Fruit fly (Drosophila melanogaster): Measurements from ENCODE around the gene kipf.

The kipf gene

dm6 chr3R:7894586-7894985 is 19.1 kb upstream of the kipf start (continued):
- TF ChIP-seq svp (GFP tag) = no peak
- TF ChIP-seq Ets21C (GFP tag; optimal IDR thresholded peaks at IDR 0.05) = no peak
- peak; percentile 79 for TF ChIP-seq Eip78C (GFP tag)
- TF ChIP-seq spab (GFP tag; optimal IDR thresholded peaks at IDR 0.05) = no peak
- TF ChIP-seq CG9139 (GFP tag; optimal IDR thresholded peaks at IDR 0.05) = no peak
- peak; percentile 52 for TF ChIP-seq CG32006 (GFP tag; optimal IDR thresholded peaks at IDR 0.05)
- no peak for TF ChIP-seq CG10669 (GFP tag; optimal IDR thresholded peaks at IDR 0.05)
- TF ChIP-seq CG15336 (GFP tag; IDR thresholded peaks at IDR 0.05) = no peak
- TF ChIP-seq CG3919 (GFP tag; optimal IDR thresholded peaks at IDR 0.05) = no peak
- TF ChIP-seq CG31627 (GFP tag; optimal IDR thresholded peaks at IDR 0.05) = no peak
- TF ChIP-seq eg (GFP tag; IDR thresholded peaks at IDR 0.05) = no peak; the same call in 1 of the 3 replicates
- TF ChIP-seq dac (GFP tag; optimal IDR thresholded peaks at IDR 0.05) = no peak
- TF ChIP-seq dsx (GFP tag; optimal IDR thresholded peaks at IDR 0.05; ENCODE audit: poor library complexity, severe bottlenecking) = no peak
- TF ChIP-seq CG11294 (GFP tag; IDR thresholded peaks at IDR 0.05) = no peak
- no peak for TF ChIP-seq CG8119 (GFP tag; IDR thresholded peaks at IDR 0.05)
- TF ChIP-seq Hr39 (GFP tag; optimal IDR thresholded peaks at IDR 0.05) = no peak
- TF ChIP-seq CG6163 (GFP tag; IDR thresholded peaks at IDR 0.05) = no peak
- TF ChIP-seq CG6792 (GFP tag; optimal IDR thresholded peaks at IDR 0.05) = no peak
- TF ChIP-seq Smox (GFP tag; optimal IDR thresholded peaks at IDR 0.05) = no peak
- TF ChIP-seq vri (GFP tag; optimal IDR thresholded peaks at IDR 0.05) = no peak
- no peak for TF ChIP-seq Blimp-1 (GFP tag; optimal IDR thresholded peaks at IDR 0.05)
- TF ChIP-seq Sox14 (GFP tag; optimal IDR thresholded peaks at IDR 0.05) = no peak
- TF ChIP-seq CG8632 (GFP tag; optimal IDR thresholded peaks at IDR 0.05) = no peak
- TF ChIP-seq pdm3 (GFP tag; optimal IDR thresholded peaks at IDR 0.05) = peak; percentile 13
- peak; percentile 22 for TF ChIP-seq CG4318 (GFP tag; optimal IDR thresholded peaks at IDR 0.05)
- TF ChIP-seq CG11762 (GFP tag; optimal IDR thresholded peaks at IDR 0.05; ENCODE audit: insufficient read depth) = no peak
- no peak for TF ChIP-seq Gug (GFP tag; IDR thresholded peaks at IDR 0.05)
- no peak for TF ChIP-seq cyc (GFP tag; optimal IDR thresholded peaks at IDR 0.05)

- no peak for TF ChIP-seq CG6792 (GFP tag; optimal IDR thresholded peaks at IDR 0.05)
- peak; percentile 93 for TF ChIP-seq Hr4 (GFP tag; optimal IDR thresholded peaks at IDR 0.05)
- TF ChIP-seq achi (GFP tag; optimal IDR thresholded peaks at IDR 0.05) = peak; percentile 85
- TF ChIP-seq Eip75B (GFP tag; optimal IDR thresholded peaks at IDR 0.05) = peak; percentile 90
- peak; percentile 55 for TF ChIP-seq Sox15 (GFP tag; optimal IDR thresholded peaks at IDR 0.05)
- peak; percentile 76 for TF ChIP-seq OdsH (GFP tag; optimal IDR thresholded peaks at IDR 0.05)
- peak; percentile 83 for TF ChIP-seq spab (GFP tag; optimal IDR thresholded peaks at IDR 0.05)
- TF ChIP-seq acj6 (GFP tag; optimal IDR thresholded peaks at IDR 0.05) = peak; percentile 75
- TF ChIP-seq salr (GFP tag; optimal IDR thresholded peaks at IDR 0.05) = no peak
- TF ChIP-seq CG6276 (GFP tag; optimal IDR thresholded peaks at IDR 0.05) = no peak
- peak; percentile 55 for TF ChIP-seq cyc (GFP tag; optimal IDR thresholded peaks at IDR 0.05)
- peak; percentile 97 for TF ChIP-seq eg (GFP tag; IDR thresholded peaks at IDR 0.05)
- TF ChIP-seq CG11902 (GFP tag; optimal IDR thresholded peaks at IDR 0.05) = peak; percentile 69
- TF ChIP-seq CG4318 (GFP tag; optimal IDR thresholded peaks at IDR 0.05) = no peak
- peak; percentile 81 for TF ChIP-seq CG11294 (GFP tag; IDR thresholded peaks at IDR 0.05)
- peak; percentile 89 for TF ChIP-seq CG10669 (GFP tag; optimal IDR thresholded peaks at IDR 0.05)
- peak; percentile 95 for TF ChIP-seq CG6163 (GFP tag; IDR thresholded peaks at IDR 0.05)
- TF ChIP-seq Gug (GFP tag; IDR thresholded peaks at IDR 0.05) = peak; percentile 89
- peak; percentile 86 for TF ChIP-seq net (GFP tag; optimal IDR thresholded peaks at IDR 0.05)
- TF ChIP-seq CG8632 (GFP tag; optimal IDR thresholded peaks at IDR 0.05) = peak; percentile 83
- TF ChIP-seq pdm3 (GFP tag; optimal IDR thresholded peaks at IDR 0.05) = peak; percentile 86
- peak; percentile 64 for TF ChIP-seq fd85E (GFP tag; optimal IDR thresholded peaks at IDR 0.05)
- no peak for TF ChIP-seq Hr39 (GFP tag; optimal IDR thresholded peaks at IDR 0.05)
- TF ChIP-seq Eip93F (GFP tag; optimal IDR thresholded peaks at IDR 0.05) = no peak
- TF ChIP-seq CG6808 (GFP tag; optimal IDR thresholded peaks at IDR 0.05) = no peak
- TF ChIP-seq CG7368 (GFP tag; optimal IDR thresholded peaks at IDR 0.05) = peak; percentile 88
- peak; percentile 36 for TF ChIP-seq CG6854 (GFP tag; optimal IDR thresholded peaks at IDR 0.05)
- peak; percentile 98 for TF ChIP-seq CG15336 (GFP tag; IDR thresholded peaks at IDR 0.05)
- peak; percentile 82 for TF ChIP-seq CG10631 (GFP tag; optimal IDR thresholded peaks at IDR 0.05)
- TF ChIP-seq Ets21C (GFP tag; optimal IDR thresholded peaks at IDR 0.05) = no peak
- TF ChIP-seq fkh (GFP tag; optimal IDR thresholded peaks at IDR 0.05) = peak; percentile 55
- TF ChIP-seq CG8319 (GFP tag; optimal IDR thresholded peaks at IDR 0.05) = peak; percentile 85
- TF ChIP-seq Hr38 (GFP tag; optimal IDR thresholded peaks at IDR 0.05) = no peak
- TF ChIP-seq CG31627 (GFP tag; optimal IDR thresholded peaks at IDR 0.05) = no peak
- TF ChIP-seq CG3032 (tag; optimal IDR thresholded peaks at IDR 0.05) = peak; percentile 87
- peak; percentile 96 for TF ChIP-seq CG8119 (GFP tag; IDR thresholded peaks at IDR 0.05)
- peak; percentile 96 for TF ChIP-seq dsx (GFP tag; optimal IDR thresholded peaks at IDR 0.05; ENCODE audit: poor library complexity, severe bottlenecking)
- TF ChIP-seq Smox (GFP tag; optimal IDR thresholded peaks at IDR 0.05) = no peak
- TF ChIP-seq Met (GFP tag; optimal IDR thresholded peaks at IDR 0.05) = no peak
Observed at dm6 chr3R:7895457-7895856, 18.2 kb upstream of the kipf start.

All from whole organism, prepupa.